Worm (Caenorhabditis elegans) whole organism, young adult: Measurements from ENCODE around the gene F59B1.4.
"Not testable (repeated sequence)": the region's sequence is repeated elsewhere in the genome, so short reads cannot be mapped to it uniquely, and the experiment has no call there.

Experiments
- C06A6.2 ChIP-seq: fragments of 200-800 bp; sonication (Bioruptor generic); conservative IDR thresholded peaks from 2 replicates; pipeline ENCODE4 v1.3.6; 2022; ENCODE audit warnings: missing genetic modification characterization, missing compliant biosample characterization
- C17E4.6 ChIP-seq: fragments of 200-800 bp; sonication (Bioruptor generic); IDR thresholded peaks from 2 replicates; pipeline ENCODE4 v1.3.6; 2022; ENCODE audit warnings: missing genetic modification reagents, missing genetic modification characterization, missing compliant biosample characterization
- F10E7.11 ChIP-seq: sonication (generic microtip); optimal IDR thresholded peaks from 2 replicates; lab custom pipeline; 2017; ENCODE audit warnings: mild to moderate bottlenecking, missing genetic modification characterization, moderate library complexity, missing compliant biosample characterization
- F33H1.4 ChIP-seq: fragments of 200-800 bp; sonication (Bioruptor generic); IDR thresholded peaks from 2 replicates; pipeline ENCODE4 v1.3.6; 2022; ENCODE audit warnings: missing genetic modification reagents, missing genetic modification characterization, missing compliant biosample characterization
- F37B4.10 ChIP-seq: fragments of 200-800 bp; sonication (Bioruptor generic); IDR thresholded peaks from 2 replicates; pipeline ENCODE4 v1.3.6; 2022; ENCODE audit warnings: missing genetic modification characterization, missing compliant biosample characterization
- F55B11.4 ChIP-seq: sonication (generic microtip); optimal IDR thresholded peaks from 2 replicates; lab custom pipeline; 2016; ENCODE audit warnings: missing compliant biosample characterization, missing genetic modification characterization, borderline replicate concordance; ENCODE audit not compliant: insufficient read depth
- K11D2.4 ChIP-seq: fragments of 200-800 bp; sonication (Bioruptor generic); IDR thresholded peaks from 2 replicates; pipeline ENCODE4 v1.3.6; 2022; ENCODE audit warnings: missing genetic modification reagents, missing genetic modification characterization, missing compliant biosample characterization
- K12H6.12 ChIP-seq: fragments of 200-800 bp; sonication (Bioruptor generic); optimal IDR thresholded peaks from 2 replicates; lab custom pipeline; 2018; ENCODE audit warnings: mild to moderate bottlenecking, missing genetic modification characterization, missing compliant biosample characterization
- T07F8.4 ChIP-seq: sonication (generic microtip); optimal IDR thresholded peaks from 2 replicates; lab custom pipeline; 2016; ENCODE audit warnings: mild to moderate bottlenecking, missing genetic modification characterization, moderate library complexity, missing compliant biosample characterization
- T26A5.8 ChIP-seq: sonication (generic microtip); optimal IDR thresholded peaks from 2 replicates; lab custom pipeline; 2016; ENCODE audit warnings: missing genetic modification characterization, missing compliant biosample characterization
- Y53F4B.3 ChIP-seq: fragments of 200-800 bp; sonication (Bioruptor generic); IDR thresholded peaks from 2 replicates; pipeline ENCODE4 v1.3.6; 2022; ENCODE audit warnings: missing genetic modification reagents, missing genetic modification characterization, missing compliant biosample characterization
- Y53G8AR.9 ChIP-seq: fragments of 200-800 bp; sonication (Bioruptor generic); conservative IDR thresholded peaks from 2 replicates; pipeline ENCODE4 v1.3.6; 2022; ENCODE audit warnings: missing genetic modification reagents, missing genetic modification characterization, missing compliant biosample characterization
- Y56A3A.18 ChIP-seq: fragments of 200-800 bp; sonication (Bioruptor generic); IDR thresholded peaks from 2 replicates; pipeline ENCODE4 v1.3.6; 2022; ENCODE audit warnings: missing genetic modification reagents, missing genetic modification characterization, missing compliant biosample characterization
- Y67H2A.10 ChIP-seq: fragments of 200-800 bp; sonication (Bioruptor generic); conservative IDR thresholded peaks from 2 replicates; pipeline ENCODE4 v1.3.6; 2022; ENCODE audit warnings: missing genetic modification reagents, missing genetic modification characterization, missing compliant biosample characterization
- Y79H2A.3 ChIP-seq: fragments of 200-800 bp; sonication (Bioruptor generic); conservative IDR thresholded peaks from 2 replicates; pipeline ENCODE4 v1.3.6; 2022; ENCODE audit warnings: missing genetic modification reagents, missing genetic modification characterization, missing compliant biosample characterization
- athp-1 ChIP-seq: sonication (generic microtip); optimal IDR thresholded peaks from 2 replicates; lab custom pipeline; 2017; ENCODE audit warnings: mild to moderate bottlenecking, missing genetic modification characterization, missing compliant biosample characterization
- attf-5 ChIP-seq: fragments of 200-800 bp; sonication (Bioruptor generic); optimal IDR thresholded peaks from 2 replicates; lab custom pipeline; 2018; ENCODE audit warnings: mild to moderate bottlenecking, missing genetic modification characterization, missing compliant biosample characterization
- bed-1 ChIP-seq: fragments of 200-800 bp; sonication (Bioruptor generic); IDR thresholded peaks from 2 replicates; pipeline ENCODE4 v1.3.6; 2022; ENCODE audit warnings: missing genetic modification reagents, missing genetic modification characterization, missing compliant biosample characterization
- bed-2 ChIP-seq: fragments of 200-800 bp; sonication (Bioruptor generic); IDR thresholded peaks from 2 replicates; pipeline ENCODE4 v1.3.6; 2022; ENCODE audit warnings: missing genetic modification reagents, missing genetic modification characterization, missing compliant biosample characterization
- cebp-2 ChIP-seq: fragments of 200-800 bp; sonication (Bioruptor generic); IDR thresholded peaks from 2 replicates; pipeline ENCODE4 v1.3.6; 2022; ENCODE audit warnings: missing genetic modification characterization, missing compliant biosample characterization
- ceh-40 ChIP-seq: fragments of 200-800 bp; sonication (Bioruptor generic); IDR thresholded peaks from 2 replicates; pipeline ENCODE4 v1.3.6; 2022; ENCODE audit warnings: missing genetic modification characterization, missing compliant biosample characterization
- ceh-79 ChIP-seq: sonication (generic microtip); optimal IDR thresholded peaks from 2 replicates; lab custom pipeline; 2017; ENCODE audit warnings: mild to moderate bottlenecking, missing genetic modification characterization, missing compliant biosample characterization
- dpff-1 ChIP-seq: sonication (generic microtip); optimal IDR thresholded peaks from 2 replicates; lab custom pipeline; 2017; ENCODE audit warnings: mild to moderate bottlenecking, missing genetic modification characterization, missing compliant biosample characterization
- efl-1 ChIP-seq: fragments of 150-350 bp; optimal IDR thresholded peaks from 2 replicates; lab custom pipeline; 2014; ENCODE audit warnings: missing biosample characterization, missing genetic modification reagents, missing genetic modification characterization
- egl-18 ChIP-seq: fragments of 200-800 bp; sonication (Bioruptor generic); IDR thresholded peaks from 2 replicates; pipeline ENCODE4 v1.3.6; 2022; ENCODE audit warnings: missing genetic modification reagents, missing genetic modification characterization, missing compliant biosample characterization
- egl-44 ChIP-seq: fragments of 200-800 bp; sonication (Bioruptor generic); IDR thresholded peaks from 2 replicates; pipeline ENCODE4 v1.3.6; 2022; ENCODE audit warnings: missing genetic modification reagents, missing genetic modification characterization, missing compliant biosample characterization
- egrh-3 ChIP-seq: fragments of 200-800 bp; sonication (Bioruptor generic); IDR thresholded peaks from 2 replicates; pipeline ENCODE4 v1.3.6; 2022; ENCODE audit warnings: missing genetic modification reagents, missing genetic modification characterization, missing compliant biosample characterization
- ekl-4 ChIP-seq: fragments of 200-800 bp; sonication (Bioruptor generic); IDR thresholded peaks from 2 replicates; pipeline ENCODE4 v1.3.6; 2022; ENCODE audit warnings: missing genetic modification reagents, missing genetic modification characterization, missing compliant biosample characterization
- hlh-12 ChIP-seq: sonication (generic microtip); optimal IDR thresholded peaks from 2 replicates; lab custom pipeline; 2016; ENCODE audit warnings: missing genetic modification characterization, missing compliant biosample characterization
- hlh-26 ChIP-seq: fragments of 200-800 bp; sonication (Bioruptor generic); conservative IDR thresholded peaks from 2 replicates; pipeline ENCODE4 v1.3.6; 2022; ENCODE audit warnings: missing genetic modification reagents, missing genetic modification characterization, missing compliant biosample characterization
- lag-1 ChIP-seq: fragments of 200-800 bp; sonication (Bioruptor generic); IDR thresholded peaks from 2 replicates; pipeline ENCODE4 v1.3.6; 2022; ENCODE audit warnings: missing genetic modification reagents, missing genetic modification characterization, missing compliant biosample characterization
- lir-1 ChIP-seq: fragments of 200-800 bp; sonication (Bioruptor generic); conservative IDR thresholded peaks from 2 replicates; pipeline ENCODE4 v1.3.6; 2022; ENCODE audit warnings: missing genetic modification reagents, missing genetic modification characterization, missing compliant biosample characterization
- lsy-27 ChIP-seq: sonication (generic microtip); optimal IDR thresholded peaks from 2 replicates; lab custom pipeline; 2017; ENCODE audit warnings: missing genetic modification characterization, mild to moderate bottlenecking, missing compliant biosample characterization, antibody characterized with exemption, missing genotype, borderline replicate concordance; ENCODE audit not compliant: insufficient read depth
- mcd-1 ChIP-seq: fragments of 200-800 bp; sonication (Bioruptor generic); IDR thresholded peaks from 2 replicates; pipeline ENCODE4 v1.3.6; 2022; ENCODE audit warnings: missing genetic modification reagents, missing genetic modification characterization, missing compliant biosample characterization
- nfyb-1 ChIP-seq: fragments of 200-800 bp; sonication (Bioruptor generic); IDR thresholded peaks from 2 replicates; pipeline ENCODE4 v1.3.6; 2022; ENCODE audit warnings: missing genetic modification reagents, missing genetic modification characterization, missing compliant biosample characterization
- nhr-27 ChIP-seq: fragments of 200-800 bp; sonication (Bioruptor generic); optimal IDR thresholded peaks from 2 replicates; lab custom pipeline; 2018; ENCODE audit warnings: mild to moderate bottlenecking, missing genetic modification characterization, moderate library complexity, missing compliant biosample characterization
- rcor-1 ChIP-seq: fragments of 200-800 bp; sonication (Bioruptor generic); IDR thresholded peaks from 2 replicates; pipeline ENCODE4 v1.3.6; 2022; ENCODE audit warnings: missing genetic modification reagents, missing genetic modification characterization, missing compliant biosample characterization
- snpc-3.4 ChIP-seq: sonication (generic microtip); optimal IDR thresholded peaks from 2 replicates; lab custom pipeline; 2017; ENCODE audit warnings: missing genetic modification characterization, mild to moderate bottlenecking, missing compliant biosample characterization, antibody characterized with exemption, moderate library complexity, missing genotype, missing genetic modification reagents
- sptf-2 ChIP-seq: fragments of 200-800 bp; sonication (Bioruptor generic); optimal IDR thresholded peaks from 2 replicates; lab custom pipeline; 2018; ENCODE audit warnings: mild to moderate bottlenecking, missing genetic modification characterization, missing compliant biosample characterization
- xnd-1 ChIP-seq: sonication (generic microtip); optimal IDR thresholded peaks from 2 replicates; lab custom pipeline; 2016; ENCODE audit warnings: missing genotype, missing genetic modification reagents, missing genetic modification characterization, missing compliant biosample characterization
- ztf-18 ChIP-seq: sonication (generic microtip); optimal IDR thresholded peaks from 2 replicates; lab custom pipeline; 2016; ENCODE audit warnings: missing genotype, mild to moderate bottlenecking, missing genetic modification characterization, missing compliant biosample characterization
- ztf-26 ChIP-seq: sonication (generic microtip); optimal IDR thresholded peaks from 2 replicates; lab custom pipeline; 2017; ENCODE audit warnings: missing genetic modification characterization, missing compliant biosample characterization

F59B1.4 gene

ce11 chrV:3600570-3600969, 26.3 kb downstream of the F59B1.4 start, which contains the start of gene T22F3.7:
Gene T22F3.7, minus strand, starts transcription at chrV:3600670.
- no peak for TF ChIP-seq F10E7.11 (tag; lab: Kevin White, UChicago)
- no peak for TF ChIP-seq hlh-26 (GFP tag; lab: Robert Waterston, UW)
- TF ChIP-seq Y56A3A.18 = no peak
- no peak for TF ChIP-seq Y67H2A.10 (GFP tag; lab: Robert Waterston, UW)
- no peak for TF ChIP-seq C17E4.6 (GFP tag; lab: Robert Waterston, UW)
- no peak for TF ChIP-seq egl-18 (GFP tag; lab: Robert Waterston, UW)
- TF ChIP-seq nhr-27 = no peak
- no peak for TF ChIP-seq nfyb-1 (GFP tag; lab: Robert Waterston, UW)
- no peak for TF ChIP-seq ztf-26 (tag; lab: Kevin White, UChicago)
- no peak for TF ChIP-seq T07F8.4 (tag; lab: Kevin White, UChicago)
- no peak for TF ChIP-seq attf-5 (GFP tag; lab: Kevin White, UChicago)
- TF ChIP-seq Y79H2A.3 (GFP tag; lab: Robert Waterston, UW) = no peak
- TF ChIP-seq K12H6.12 (tag; lab: Kevin White, UChicago) = no peak
- no peak for TF ChIP-seq lir-1 (GFP tag; lab: Robert Waterston, UW)

- TF ChIP-seq rcor-1 (GFP tag; lab: Robert Waterston, UW); Y53F4B.3; C06A6.2 (GFP tag; lab: Robert Waterston, UW): not testable (repeated sequence)
These were observed 29.8 kb downstream of the F59B1.4 start, which contains the start of gene srh-212 for ce11 chrV:3597052-3597451. Gene srh-212, minus strand, starts transcription at chrV:3597152.

DNA sequence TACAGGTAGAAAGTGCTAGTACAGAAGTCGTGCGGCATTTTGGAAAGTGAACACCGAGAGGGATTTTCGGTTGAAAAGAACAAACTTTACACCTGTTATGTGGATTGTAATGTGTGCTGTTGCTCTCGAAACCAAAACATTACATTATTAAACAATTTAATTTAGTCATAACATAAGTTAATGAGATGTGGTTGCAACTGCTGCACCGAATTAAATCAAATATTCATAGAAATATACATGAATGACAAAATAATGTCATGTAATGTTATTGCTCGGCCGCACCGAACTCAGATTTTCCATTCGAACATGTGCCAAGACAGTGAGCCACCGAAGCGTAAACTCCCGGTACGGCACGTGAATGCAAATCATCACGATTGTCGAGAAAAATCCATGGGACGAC, 31.9 kb downstream of the F59B1.4 start, which contains the start of gene srh-213:
Gene srh-213, minus strand, starts transcription at position 101 of the 400 bp plus-strand sequence.
- TF ChIP-seq F37B4.10 = no peak
- no peak for TF ChIP-seq dpff-1
- TF ChIP-seq egl-18 (GFP tag; lab: Robert Waterston, UW) = no peak
- TF ChIP-seq lag-1 (GFP tag; lab: Robert Waterston, UW) = no peak
- no peak for TF ChIP-seq ceh-79
- no peak for TF ChIP-seq egl-44
- no peak for TF ChIP-seq T07F8.4 (tag; lab: Kevin White, UChicago)
- TF ChIP-seq ztf-18 = no peak
- no peak for TF ChIP-seq hlh-12 (tag; lab: Kevin White, UChicago)

DNA sequence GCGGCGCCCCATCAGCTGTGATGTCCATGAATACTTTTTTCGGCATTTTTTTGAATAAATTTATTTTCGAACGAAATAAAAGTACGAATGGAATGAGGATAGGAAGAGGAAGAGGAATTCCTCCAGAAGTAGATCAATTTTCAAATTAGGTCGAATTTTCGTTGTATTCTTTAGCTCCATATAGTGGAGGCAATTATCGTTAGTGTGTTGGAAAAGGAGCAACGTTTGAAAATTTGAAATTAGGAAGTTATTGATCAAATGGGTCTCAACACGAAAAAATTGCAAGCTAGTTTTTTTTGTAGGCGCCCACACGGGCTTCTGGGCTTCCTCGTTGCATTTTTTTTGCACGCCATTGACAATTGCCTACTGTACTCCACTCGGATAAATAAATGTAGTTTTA, 34.7 kb downstream of the F59B1.4 start, which contains the start of gene T22F3.12:
Gene T22F3.12, minus strand, starts transcription at position 101 of the 400 bp plus-strand sequence.
- TF ChIP-seq xnd-1 (no peak), ceh-40 (GFP tag; lab: Robert Waterston, UW) (no peak)

ce11 chrV:3588223-3588622, 38.6 kb downstream of the F59B1.4 start:
- no peak for TF ChIP-seq T26A5.8
- no peak for TF ChIP-seq K11D2.4
- 0 out of 2 replicates have a peak, but pooled peaks have one; percentile 10 for TF ChIP-seq cebp-2
- no peak for TF ChIP-seq ekl-4
- TF ChIP-seq snpc-3.4 (tag; lab: Kevin White, UChicago) = peak; percentile 55
- TF ChIP-seq F33H1.4 (GFP tag; lab: Robert Waterston, UW) = 0 out of 2 replicates have a peak, but pooled peaks have one; percentile 15
- TF ChIP-seq mcd-1 (GFP tag; lab: Robert Waterston, UW) = no peak
- no peak for TF ChIP-seq T07F8.4 (tag; lab: Kevin White, UChicago)
- TF ChIP-seq athp-1 (tag; lab: Kevin White, UChicago) = no peak
- no peak for TF ChIP-seq sptf-2 (GFP tag; lab: Kevin White, UChicago)
- TF ChIP-seq F55B11.4 (tag; lab: Kevin White, UChicago) = no peak
- no peak for TF ChIP-seq egrh-3
- no peak for TF ChIP-seq Y79H2A.3 (GFP tag; lab: Robert Waterston, UW)
- TF ChIP-seq bed-1 (GFP tag; lab: Robert Waterston, UW) = no peak
- TF ChIP-seq dpff-1 = no peak
- no peak for TF ChIP-seq Y53G8AR.9 (GFP tag; lab: Robert Waterston, UW)
- TF ChIP-seq efl-1 (GFP tag; lab: Kevin White, UChicago) = no peak
- TF ChIP-seq lsy-27 (tag; lab: Kevin White, UChicago) = no peak
- no peak for TF ChIP-seq bed-2 (GFP tag; lab: Robert Waterston, UW)
- no peak for TF ChIP-seq ceh-79
- TF ChIP-seq ztf-18 = no peak
- TF ChIP-seq K12H6.12 (tag; lab: Kevin White, UChicago) = no peak
